Fruit fly (Drosophila melanogaster) whole organism, pupa: ENCODE data around the gene Nepl21.

Experiments
- CG12605 ChIP-seq: fragments of 200-800 bp; sonication (Bioruptor generic); IDR thresholded peaks from 2 replicates; pipeline ENCODE4 v1.3.6; 2022; ENCODE audit warnings: missing biosample characterization, missing genetic modification characterization
- CG15710 ChIP-seq: fragments of 200-800 bp; sonication (Bioruptor generic); optimal IDR thresholded peaks from 2 replicates; lab custom pipeline; 2018; ENCODE audit warnings: missing biosample characterization, mild to moderate bottlenecking, missing genetic modification characterization, moderate library complexity
- CG17806 ChIP-seq: fragments of 200-800 bp; sonication (Bioruptor generic); optimal IDR thresholded peaks from 2 replicates; lab custom pipeline; 2018; ENCODE audit warnings: missing biosample characterization, mild to moderate bottlenecking, missing genetic modification characterization, moderate library complexity
- CG34367 ChIP-seq: fragments of 200-800 bp; sonication (Bioruptor generic); optimal IDR thresholded peaks from 2 replicates; lab custom pipeline; 2018; ENCODE audit warnings: missing biosample characterization, mild to moderate bottlenecking, missing genetic modification characterization
- D1 ChIP-seq: fragments of 200-800 bp; sonication (Bioruptor generic); optimal IDR thresholded peaks from 2 replicates; lab custom pipeline; 2018; ENCODE audit warnings: missing biosample characterization, mild to moderate bottlenecking, missing genetic modification characterization, moderate library complexity
- EcR ChIP-seq: fragments of 200-800 bp; sonication (Bioruptor generic); optimal IDR thresholded peaks from 3 replicates; lab custom pipeline; 2019; ENCODE audit warnings: missing biosample characterization, missing genetic modification characterization, mild to moderate bottlenecking, moderate library complexity, missing genetic modification reagents
- Ets98B ChIP-seq: fragments of 200-800 bp; sonication (Bioruptor generic); IDR thresholded peaks from 2 replicates; pipeline ENCODE4 v1.3.6; 2022; ENCODE audit warnings: missing biosample characterization, missing genetic modification characterization
- Pif1B ChIP-seq: fragments of 200-800 bp; sonication (Bioruptor generic); optimal IDR thresholded peaks from 3 replicates; lab custom pipeline; 2016; ENCODE audit warnings: missing biosample characterization, missing genetic modification characterization
- Snoo ChIP-seq: fragments of 200-800 bp; sonication (Bioruptor generic); optimal IDR thresholded peaks from 3 replicates; lab custom pipeline; 2017; ENCODE audit warnings: missing biosample characterization, mild to moderate bottlenecking, missing genetic modification characterization, inconsistent platforms
- fd96Ca ChIP-seq: fragments of 200-800 bp; sonication (Bioruptor generic); IDR thresholded peaks from 3 replicates; pipeline ENCODE4 v1.3.6; 2022; ENCODE audit warnings: missing biosample characterization, missing genetic modification characterization
- gl ChIP-seq: fragments of 200-800 bp; sonication (Bioruptor generic); optimal IDR thresholded peaks from 2 replicates; lab custom pipeline; 2018; ENCODE audit warnings: missing biosample characterization, mild to moderate bottlenecking, missing genetic modification characterization

- TF ChIP-seq EcR (GFP tag; lab: Kevin White, UChicago) = no peak
- TF ChIP-seq Snoo (tag; lab: Kevin White, UChicago) = no peak
- no peak for TF ChIP-seq fd96Ca (GFP tag; lab: Robert Waterston, UW)
- TF ChIP-seq CG17806 (tag; lab: Kevin White, UChicago) = no peak
- no peak for TF ChIP-seq D1 (tag; lab: Kevin White, UChicago)
- no peak for TF ChIP-seq CG12605
- no peak for TF ChIP-seq Pif1B (GFP tag; lab: Kevin White, UChicago)
- no peak for TF ChIP-seq CG34367 (tag; lab: Kevin White, UChicago)
- no peak for TF ChIP-seq CG15710 (tag; lab: Kevin White, UChicago)
- TF ChIP-seq gl (tag; lab: Kevin White, UChicago) = no peak
- no peak for TF ChIP-seq Ets98B (GFP tag; lab: Robert Waterston, UW)
These were observed 39.5 kb upstream of the Nepl21 start for dm6 chr3R:28843776-28844610.
